Worm (Caenorhabditis elegans) whole organism, L3 larva: ENCODE data around the gene cyp-14A1.

Experiments used
- R02D3.7 ChIP-seq: fragments of 150-350 bp; optimal IDR thresholded peaks from 2 replicates; lab custom pipeline; 2014; ENCODE audit warnings: missing biosample characterization, missing genetic modification characterization
- ZK546.5 ChIP-seq: sonication (generic microtip); optimal IDR thresholded peaks from 2 replicates; lab custom pipeline; 2017; ENCODE audit warnings: missing biosample characterization, missing genetic modification characterization
- aly-2 ChIP-seq: fragments of 150-350 bp; optimal IDR thresholded peaks from 2 replicates; lab custom pipeline; 2014; ENCODE audit warnings: missing biosample characterization, missing genetic modification characterization
- ama-1 ChIP-seq: fragments of 150-350 bp; optimal IDR thresholded peaks from 2 replicates; lab custom pipeline; 2018
- ceh-16 ChIP-seq: sonication (generic microtip); optimal IDR thresholded peaks from 2 replicates; lab custom pipeline; 2017; ENCODE audit warnings: missing biosample characterization, missing genetic modification characterization
- ceh-28 ChIP-seq: fragments of 150-350 bp; optimal IDR thresholded peaks from 2 replicates; lab custom pipeline; 2014; ENCODE audit warnings: missing biosample characterization, missing genetic modification reagents, missing genetic modification characterization
- ceh-82 ChIP-seq: fragments of 150-350 bp; optimal IDR thresholded peaks from 2 replicates; lab custom pipeline; 2014; ENCODE audit warnings: missing biosample characterization, missing genetic modification characterization
- ceh-9 ChIP-seq: sonication (generic microtip); optimal IDR thresholded peaks from 2 replicates; lab custom pipeline; 2018; ENCODE audit warnings: missing biosample characterization, missing genetic modification characterization
- egl-27 ChIP-seq: sonication (generic microtip); optimal IDR thresholded peaks from 4 replicates; lab custom pipeline; 2017; ENCODE audit warnings: missing biosample characterization, missing genetic modification reagents, missing genetic modification characterization
- egl-5 ChIP-seq: fragments of 150-350 bp; optimal IDR thresholded peaks from 2 replicates; lab custom pipeline; 2017; ENCODE audit warnings: missing biosample characterization, missing genetic modification reagents, missing genetic modification characterization, inconsistent platforms
- elt-1 ChIP-seq: fragments of 150-350 bp; optimal IDR thresholded peaks from 2 replicates; lab custom pipeline; 2014; ENCODE audit warnings: missing biosample characterization, missing genetic modification characterization
- elt-2 ChIP-seq: sonication (generic microtip); optimal IDR thresholded peaks from 2 replicates; lab custom pipeline; 2016; ENCODE audit warnings: missing genetic modification reagents, mild to moderate bottlenecking, missing genetic modification characterization, missing compliant biosample characterization
- elt-3 ChIP-seq, 3 experiments: fragments of 150-350 bp in 1 of 3; sonication (generic microtip) in 2 of 3; optimal IDR thresholded peaks; 2 replicates in 2 of 3; 4 replicates in 1 of 3; lab custom pipeline; 2014 to 2017; ENCODE audit warnings: missing biosample characterization in 3 of 3, missing genetic modification characterization in 3 of 3
- eor-1 ChIP-seq, 2 experiments: fragments of 150-350 bp; optimal IDR thresholded peaks; 2 replicates each; lab custom pipeline; 2014 to 2018; ENCODE audit warnings: missing biosample characterization in 2 of 2, missing genetic modification characterization in 2 of 2
- fkh-10 ChIP-seq: sonication (generic microtip); optimal IDR thresholded peaks from 2 replicates; lab custom pipeline; 2017; ENCODE audit warnings: missing biosample characterization, missing genetic modification reagents, missing genetic modification characterization
- fkh-2 ChIP-seq: fragments of 150-350 bp; optimal IDR thresholded peaks from 2 replicates; lab custom pipeline; 2014; ENCODE audit warnings: missing biosample characterization, missing genetic modification reagents, missing genetic modification characterization
- fos-1 ChIP-seq: fragments of 150-350 bp; optimal IDR thresholded peaks from 2 replicates; lab custom pipeline; 2014; ENCODE audit warnings: missing biosample characterization, missing genetic modification characterization
- hmg-11 ChIP-seq: sonication (generic microtip); optimal IDR thresholded peaks from 2 replicates; lab custom pipeline; 2016; ENCODE audit warnings: missing genetic modification characterization, missing compliant biosample characterization
- jun-1 ChIP-seq: fragments of 150-350 bp; optimal IDR thresholded peaks from 2 replicates; lab custom pipeline; 2014; ENCODE audit warnings: missing biosample characterization, missing genetic modification reagents, missing genetic modification characterization
- lin-15B ChIP-seq: fragments of 150-350 bp; optimal IDR thresholded peaks from 2 replicates; lab custom pipeline; 2014; ENCODE audit warnings: missing biosample characterization, missing genetic modification characterization
- lin-39 ChIP-seq: fragments of 150-350 bp; optimal IDR thresholded peaks from 2 replicates; lab custom pipeline; 2018; ENCODE audit warnings: missing biosample characterization, missing genetic modification reagents, missing genetic modification characterization
- lsy-12 ChIP-seq: sonication (generic microtip); optimal IDR thresholded peaks from 2 replicates; lab custom pipeline; 2016; ENCODE audit warnings: mild to moderate bottlenecking, missing genetic modification characterization, missing compliant biosample characterization
- mdl-1 ChIP-seq: fragments of 150-350 bp; optimal IDR thresholded peaks from 2 replicates; lab custom pipeline; 2014; ENCODE audit warnings: missing biosample characterization, missing genetic modification characterization
- mml-1 ChIP-seq: fragments of 150-350 bp; sonication (generic microtip); optimal IDR thresholded peaks from 3 replicates; lab custom pipeline; 2014; ENCODE audit warnings: missing biosample characterization, missing genetic modification characterization
- nfya-1 ChIP-seq: sonication (generic microtip); optimal IDR thresholded peaks from 2 replicates; lab custom pipeline; 2017; ENCODE audit warnings: missing genetic modification characterization, mild to moderate bottlenecking, missing compliant biosample characterization, antibody characterized with exemption, moderate library complexity; ENCODE audit not compliant: insufficient read depth
- nhr-11 ChIP-seq: fragments of 150-350 bp; optimal IDR thresholded peaks from 2 replicates; lab custom pipeline; 2014; ENCODE audit warnings: missing biosample characterization, missing genetic modification characterization
- nhr-12 ChIP-seq: fragments of 150-350 bp; optimal IDR thresholded peaks from 2 replicates; lab custom pipeline; 2014; ENCODE audit warnings: missing biosample characterization, missing genetic modification characterization
- nhr-23 ChIP-seq: fragments of 150-350 bp; optimal IDR thresholded peaks from 2 replicates; lab custom pipeline; 2014; ENCODE audit warnings: missing biosample characterization, missing genetic modification reagents, missing genetic modification characterization
- nhr-237 ChIP-seq: fragments of 150-350 bp; optimal IDR thresholded peaks from 2 replicates; lab custom pipeline; 2014; ENCODE audit warnings: missing biosample characterization, missing genetic modification characterization
- nhr-25 ChIP-seq: sonication (generic microtip); optimal IDR thresholded peaks from 2 replicates; lab custom pipeline; 2017; ENCODE audit warnings: missing biosample characterization, missing genetic modification characterization
- nhr-28 ChIP-seq: fragments of 150-350 bp; optimal IDR thresholded peaks from 2 replicates; lab custom pipeline; 2014; ENCODE audit warnings: missing biosample characterization, missing genetic modification characterization
- nhr-43 ChIP-seq: sonication (generic microtip); optimal IDR thresholded peaks from 2 replicates; lab custom pipeline; 2016; ENCODE audit warnings: mild to moderate bottlenecking, missing genetic modification characterization, missing compliant biosample characterization; ENCODE audit not compliant: poor library complexity, severe bottlenecking
- nhr-67 ChIP-seq: fragments of 150-350 bp; optimal IDR thresholded peaks from 2 replicates; lab custom pipeline; 2014; ENCODE audit warnings: missing biosample characterization, missing genetic modification characterization
- nhr-77 ChIP-seq: fragments of 150-350 bp; optimal IDR thresholded peaks from 2 replicates; lab custom pipeline; 2014; ENCODE audit warnings: missing biosample characterization, missing genetic modification characterization
- pha-4 ChIP-seq: fragments of 150-350 bp; optimal IDR thresholded peaks from 2 replicates; lab custom pipeline; 2014; ENCODE audit warnings: missing biosample characterization, missing genetic modification reagents, missing genetic modification characterization
- pqm-1 ChIP-seq: fragments of 150-350 bp; optimal IDR thresholded peaks from 2 replicates; lab custom pipeline; 2017; ENCODE audit warnings: missing biosample characterization, missing genetic modification characterization, inconsistent platforms
- sea-2 ChIP-seq: fragments of 150-350 bp; sonication (generic microtip); optimal IDR thresholded peaks from 4 replicates; lab custom pipeline; 2014; ENCODE audit warnings: missing biosample characterization, missing genetic modification reagents, missing genetic modification characterization
- skn-1 ChIP-seq: fragments of 150-350 bp; optimal IDR thresholded peaks from 2 replicates; lab custom pipeline; 2014; ENCODE audit warnings: missing biosample characterization, missing genetic modification characterization
- snpc-4 ChIP-seq: fragments of 150-350 bp; optimal IDR thresholded peaks from 2 replicates; lab custom pipeline; 2014; ENCODE audit warnings: missing biosample characterization, missing genetic modification characterization
- tbx-2 ChIP-seq: sonication (generic microtip); optimal IDR thresholded peaks from 2 replicates; lab custom pipeline; 2016; ENCODE audit warnings: mild to moderate bottlenecking, missing genetic modification characterization, missing compliant biosample characterization
- unc-39 ChIP-seq: sonication (generic microtip); optimal IDR thresholded peaks from 4 replicates; lab custom pipeline; 2017; ENCODE audit warnings: missing biosample characterization, missing genetic modification characterization
- unc-62 ChIP-seq: fragments of 150-350 bp; sonication (generic microtip); optimal IDR thresholded peaks from 4 replicates; lab custom pipeline; 2014; ENCODE audit warnings: missing biosample characterization, missing genetic modification reagents, missing genetic modification characterization
- zag-1 ChIP-seq: fragments of 150-350 bp; optimal IDR thresholded peaks from 2 replicates; lab custom pipeline; 2014; ENCODE audit warnings: missing biosample characterization, missing genetic modification characterization
- ztf-11 ChIP-seq: fragments of 150-350 bp; optimal IDR thresholded peaks from 2 replicates; lab custom pipeline; 2014; ENCODE audit warnings: missing biosample characterization, missing genetic modification characterization
- ztf-4 ChIP-seq: fragments of 150-350 bp; optimal IDR thresholded peaks from 2 replicates; lab custom pipeline; 2014; ENCODE audit warnings: missing biosample characterization, missing genetic modification characterization

The cyp-14A1 gene

ce11 chrX:13261037-13261592 lies 6.0 kb downstream of the cyp-14A1 start:
- TF ChIP-seq elt-2 (tag; lab: Kevin White, UChicago) = peak; percentile 23
- peak; percentile 21 for TF ChIP-seq pqm-1
- TF ChIP-seq, all 47 proteins: peak for 2; not testable (repeated sequence) for 45

- TF ChIP-seq lin-15B (tag; lab: Kevin White, UChicago) (no peak), elt-2 (tag; lab: Kevin White, UChicago) (peak; percentile 97), ceh-82 (tag; lab: Kevin White, UChicago) (no peak), jun-1 (tag; lab: Kevin White, UChicago) (peak; percentile 43), pqm-1 (peak; percentile 45)
- TF ChIP-seq, all 47 proteins: peak for 3
Observed at ce11 chrX:13257577-13257976, 9.6 kb downstream of the cyp-14A1 start, which contains the start of gene K08H2.10. Gene K08H2.10 (plus strand): TSS chrX:13257806.

- peak; percentile 14 for TF ChIP-seq nhr-43 (tag; lab: Kevin White, UChicago)
- no peak for TF ChIP-seq zag-1 (tag; lab: Kevin White, UChicago)
- no peak for TF ChIP-seq ztf-4
- TF ChIP-seq nhr-237 (tag; lab: Kevin White, UChicago) = no peak
- TF ChIP-seq ama-1 (lab: Kevin White, UChicago) = no peak
Observed at ce11 chrX:13251914-13252434, 15.2 kb downstream of the cyp-14A1 start, which contains the start of gene nhr-32. Gene nhr-32 (plus strand): TSS chrX:13251964.

- TF ChIP-seq lin-15B (tag; lab: Kevin White, UChicago) (no peak), elt-1 (tag; lab: Kevin White, UChicago) (peak; percentile 82), ztf-11 (no peak), elt-3 (tag; optimal IDR thresholded peaks at IDR 0.05; lab: Kevin White, UChicago) (no peak), pqm-1 (peak; percentile 0), mml-1 (tag; lab: Kevin White, UChicago) (no peak), ceh-82 (tag; lab: Kevin White, UChicago) (no peak), nhr-11 (tag; lab: Kevin White, UChicago) (no peak), nhr-23 (tag; lab: Kevin White, UChicago) (peak; percentile 71), pha-4 (tag; lab: Kevin White, UChicago) (peak; percentile 89), unc-39 (tag; lab: Kevin White, UChicago) (no peak), R02D3.7 (tag; lab: Kevin White, UChicago) (no peak), nhr-25 (tag; lab: Kevin White, UChicago) (peak; percentile 88), ceh-16 (tag; lab: Kevin White, UChicago) (no peak), elt-2 (tag; lab: Kevin White, UChicago) (peak; percentile 41), fkh-10 (no peak), fos-1 (tag; lab: Kevin White, UChicago) (no peak), egl-27 (tag; lab: Kevin White, UChicago) (peak; percentile 19), mdl-1 (tag; lab: Kevin White, UChicago) (peak; percentile 87), nhr-12 (tag; lab: Kevin White, UChicago) (no peak), jun-1 (tag; lab: Kevin White, UChicago) (peak; percentile 12), hmg-11 (tag; lab: Kevin White, UChicago) (peak; percentile 55), eor-1 (tag; optimal IDR thresholded peaks at IDR 0.05; lab: Kevin White, UChicago) (no peak), egl-5 (peak; percentile 44), unc-62 (GFP tag; lab: Kevin White, UChicago) (no peak), aly-2 (tag; lab: Kevin White, UChicago) (no peak), fkh-2 (tag; lab: Kevin White, UChicago) (no peak), ceh-9 (tag; lab: Kevin White, UChicago) (no peak), ZK546.5 (tag; lab: Kevin White, UChicago) (no peak), nhr-77 (tag; lab: Kevin White, UChicago) (no peak), nhr-43 (tag; lab: Kevin White, UChicago) (peak; percentile 44), skn-1 (tag; lab: Kevin White, UChicago) (no peak), ztf-4 (peak; percentile 10), nhr-237 (tag; lab: Kevin White, UChicago) (no peak), snpc-4 (tag; lab: Kevin White, UChicago) (peak; percentile 53), lsy-12 (tag; lab: Kevin White, UChicago) (peak; percentile 25), sea-2 (GFP tag; lab: Kevin White, UChicago) (no peak), lin-39 (tag; lab: Kevin White, UChicago) (peak; percentile 77), nfya-1 (tag; lab: Kevin White, UChicago) (peak; percentile 71), tbx-2 (tag; lab: Kevin White, UChicago) (peak; percentile 42), nhr-67 (no peak), ama-1 (lab: Kevin White, UChicago) (peak; percentile 54), nhr-28 (tag; lab: Kevin White, UChicago) (no peak), ceh-28 (tag; lab: Kevin White, UChicago) (no peak)
Observed at ce11 chrX:13251354-13251843, 15.8 kb downstream of the cyp-14A1 start.
